Worm (Caenorhabditis elegans) whole organism, L1 larva: Measurements from ENCODE around the gene mks-5.

Experiments used
- F16B12.6 ChIP-seq: fragments of 150-350 bp; optimal IDR thresholded peaks from 2 replicates; lab custom pipeline; 2014; ENCODE audit warnings: missing biosample characterization, missing genetic modification characterization
- Y116A8C.19 ChIP-seq: sonication (generic microtip); optimal IDR thresholded peaks from 2 replicates; lab custom pipeline; 2016; ENCODE audit warnings: missing compliant biosample characterization, missing genetic modification characterization, borderline replicate concordance
- alr-1 ChIP-seq: fragments of 200-800 bp; sonication (Bioruptor generic); optimal IDR thresholded peaks from 2 replicates; lab custom pipeline; 2018; ENCODE audit warnings: borderline replicate concordance, mild to moderate bottlenecking, missing genetic modification characterization, missing compliant biosample characterization
- aly-2 ChIP-seq: fragments of 150-350 bp; optimal IDR thresholded peaks from 2 replicates; lab custom pipeline; 2014; ENCODE audit warnings: missing biosample characterization, missing genetic modification characterization
- ama-1 ChIP-seq: fragments of 150-350 bp; optimal IDR thresholded peaks from 2 replicates; lab custom pipeline; 2014
- blmp-1 ChIP-seq: fragments of 150-350 bp; optimal IDR thresholded peaks from 2 replicates; lab custom pipeline; 2014; ENCODE audit warnings: missing biosample characterization, missing genetic modification characterization
- ceh-82 ChIP-seq, 3 experiments: fragments of 150-350 bp in 1 of 3; sonication (generic microtip) in 2 of 3; optimal IDR thresholded peaks; 2 replicates each; lab custom pipeline; 2014 to 2017; ENCODE audit warnings: missing biosample characterization in 3 of 3, missing genetic modification characterization in 3 of 3
- ceh-90 ChIP-seq: sonication (generic microtip); optimal IDR thresholded peaks from 2 replicates; lab custom pipeline; 2016; ENCODE audit warnings: missing genetic modification characterization, missing compliant biosample characterization
- ces-1 ChIP-seq: fragments of 150-350 bp; optimal IDR thresholded peaks from 2 replicates; lab custom pipeline; 2014; ENCODE audit warnings: missing biosample characterization, missing genetic modification reagents, missing genetic modification characterization
- efl-1 ChIP-seq, 4 experiments: fragments of 150-350 bp; optimal IDR thresholded peaks in 3 of 4; peaks in 1 of 4; 1 replicate in 1 of 4; 2 replicates in 3 of 4; lab custom pipeline; 2014; ENCODE audit warnings: missing biosample characterization in 2 of 4, missing genetic modification characterization in 2 of 4, missing genetic modification reagents in 2 of 4
- efl-3 ChIP-seq: fragments of 200-800 bp; sonication (Bioruptor generic); optimal IDR thresholded peaks from 2 replicates; lab custom pipeline; 2018; ENCODE audit warnings: mild to moderate bottlenecking, missing genetic modification characterization, missing compliant biosample characterization
- elt-3 ChIP-seq, 6 experiments: fragments of 150-350 bp in 1 of 6; sonication (generic microtip); optimal IDR thresholded peaks; 2 replicates each; lab custom pipeline; 2017 to 2018; ENCODE audit warnings: missing biosample characterization in 6 of 6, missing genetic modification characterization in 6 of 6, inconsistent platforms in 1 of 6
- ets-5 ChIP-seq: fragments of 200-800 bp; sonication (Bioruptor generic); IDR thresholded peaks from 2 replicates; pipeline ENCODE4 v1.3.6; 2022; ENCODE audit warnings: missing genetic modification characterization, missing compliant biosample characterization
- fkh-10 ChIP-seq: sonication (generic microtip); optimal IDR thresholded peaks from 2 replicates; lab custom pipeline; 2017; ENCODE audit warnings: missing biosample characterization, missing genetic modification reagents, missing genetic modification characterization
- fkh-4 ChIP-seq: sonication (generic microtip); optimal IDR thresholded peaks from 2 replicates; lab custom pipeline; 2016; ENCODE audit warnings: missing compliant biosample characterization, missing genetic modification characterization, borderline replicate concordance
- fkh-8 ChIP-seq: sonication (generic microtip); optimal IDR thresholded peaks from 2 replicates; lab custom pipeline; 2016; ENCODE audit warnings: mild to moderate bottlenecking, missing genetic modification characterization, missing compliant biosample characterization
- hlh-17 ChIP-seq: fragments of 200-800 bp; sonication (Bioruptor generic); optimal IDR thresholded peaks from 2 replicates; lab custom pipeline; 2018; ENCODE audit warnings: missing genetic modification characterization, mild to moderate bottlenecking, missing compliant biosample characterization, moderate library complexity, borderline replicate concordance
- irx-1 ChIP-seq: sonication (generic microtip); optimal IDR thresholded peaks from 2 replicates; lab custom pipeline; 2016; ENCODE audit warnings: missing genetic modification characterization, missing compliant biosample characterization
- jun-1 ChIP-seq: fragments of 150-350 bp; optimal IDR thresholded peaks from 2 replicates; lab custom pipeline; 2014; ENCODE audit warnings: missing biosample characterization, missing genetic modification reagents, missing genetic modification characterization
- lin-14 ChIP-seq: fragments of 200-800 bp; sonication (Bioruptor generic); optimal IDR thresholded peaks from 2 replicates; lab custom pipeline; 2018; ENCODE audit warnings: mild to moderate bottlenecking, missing genetic modification characterization, moderate library complexity, missing compliant biosample characterization
- lin-15B ChIP-seq: fragments of 150-350 bp; sonication (generic microtip); optimal IDR thresholded peaks from 3 replicates; lab custom pipeline; 2014; ENCODE audit warnings: missing biosample characterization, missing genetic modification characterization
- lin-35 ChIP-seq, 2 experiments: fragments of 150-350 bp; optimal IDR thresholded peaks; 2 replicates each; lab custom pipeline; 2014; ENCODE audit warnings: missing biosample characterization in 2 of 2, missing genetic modification characterization in 2 of 2, missing genetic modification reagents in 2 of 2
- lin-39 ChIP-seq: fragments of 150-350 bp; optimal IDR thresholded peaks from 2 replicates; lab custom pipeline; 2014; ENCODE audit warnings: missing biosample characterization, missing genetic modification reagents, missing genetic modification characterization
- lir-3 ChIP-seq: sonication (generic microtip); optimal IDR thresholded peaks from 2 replicates; lab custom pipeline; 2016; ENCODE audit warnings: mild to moderate bottlenecking, missing genetic modification characterization, moderate library complexity, missing compliant biosample characterization; ENCODE audit not compliant: poor library complexity
- mab-9 ChIP-seq: fragments of 200-800 bp; sonication (Bioruptor generic); IDR thresholded peaks from 2 replicates; pipeline ENCODE4 v1.3.6; 2022; ENCODE audit warnings: missing genetic modification reagents, missing genetic modification characterization, missing compliant biosample characterization
- mdl-1 ChIP-seq, 2 experiments: fragments of 150-350 bp; optimal IDR thresholded peaks; 2 replicates each; lab custom pipeline; 2014 to 2017; ENCODE audit warnings: missing biosample characterization in 2 of 2, missing genetic modification characterization in 2 of 2, inconsistent platforms in 1 of 2
- mef-2 ChIP-seq: fragments of 150-350 bp; optimal IDR thresholded peaks from 2 replicates; lab custom pipeline; 2014; ENCODE audit warnings: missing biosample characterization, missing genetic modification characterization
- mep-1 ChIP-seq: fragments of 150-350 bp; optimal IDR thresholded peaks from 2 replicates; lab custom pipeline; 2014; ENCODE audit warnings: missing biosample characterization, missing genetic modification characterization
- nhr-11 ChIP-seq: fragments of 150-350 bp; optimal IDR thresholded peaks from 2 replicates; lab custom pipeline; 2014; ENCODE audit warnings: missing biosample characterization, missing genetic modification characterization
- nhr-20 ChIP-seq: sonication (generic microtip); optimal IDR thresholded peaks from 2 replicates; lab custom pipeline; 2016; ENCODE audit warnings: mild to moderate bottlenecking, missing genetic modification characterization, missing compliant biosample characterization
- nhr-237 ChIP-seq: fragments of 150-350 bp; optimal IDR thresholded peaks from 2 replicates; lab custom pipeline; 2014; ENCODE audit warnings: missing biosample characterization, missing genetic modification characterization
- nhr-47 ChIP-seq: sonication (generic microtip); optimal IDR thresholded peaks from 2 replicates; lab custom pipeline; 2016; ENCODE audit warnings: mild to moderate bottlenecking, missing genetic modification characterization, moderate library complexity, missing compliant biosample characterization
- nhr-71 ChIP-seq: sonication (generic microtip); optimal IDR thresholded peaks from 2 replicates; lab custom pipeline; 2016; ENCODE audit warnings: mild to moderate bottlenecking, missing genetic modification characterization, moderate library complexity, missing compliant biosample characterization
- nhr-84 ChIP-seq: sonication (generic microtip); optimal IDR thresholded peaks from 2 replicates; lab custom pipeline; 2017; ENCODE audit warnings: missing biosample characterization, missing genetic modification characterization
- rnt-1 ChIP-seq: sonication (generic microtip); optimal IDR thresholded peaks from 2 replicates; lab custom pipeline; 2016; ENCODE audit warnings: mild to moderate bottlenecking, missing genetic modification characterization, moderate library complexity, missing compliant biosample characterization
- snpc-4 ChIP-seq: fragments of 150-350 bp; optimal IDR thresholded peaks from 2 replicates; lab custom pipeline; 2014; ENCODE audit warnings: missing biosample characterization, missing genetic modification characterization
- swsn-7 ChIP-seq: sonication (generic microtip); optimal IDR thresholded peaks from 2 replicates; lab custom pipeline; 2016; ENCODE audit warnings: missing genetic modification characterization, missing compliant biosample characterization
- tlp-1 ChIP-seq: fragments of 150-350 bp; optimal IDR thresholded peaks from 2 replicates; lab custom pipeline; 2014; ENCODE audit warnings: missing biosample characterization, missing genetic modification characterization
- xbp-1 ChIP-seq: sonication (generic microtip); optimal IDR thresholded peaks from 2 replicates; lab custom pipeline; 2016; ENCODE audit warnings: missing genetic modification characterization, missing compliant biosample characterization
- zag-1 ChIP-seq: fragments of 150-350 bp; optimal IDR thresholded peaks from 2 replicates; lab custom pipeline; 2014; ENCODE audit warnings: missing biosample characterization, missing genetic modification characterization
- zip-4 ChIP-seq: fragments of 200-800 bp; sonication (Bioruptor generic); optimal IDR thresholded peaks from 2 replicates; lab custom pipeline; 2018; ENCODE audit warnings: mild to moderate bottlenecking, missing genetic modification characterization, moderate library complexity, missing compliant biosample characterization

mks-5 gene

DNA sequence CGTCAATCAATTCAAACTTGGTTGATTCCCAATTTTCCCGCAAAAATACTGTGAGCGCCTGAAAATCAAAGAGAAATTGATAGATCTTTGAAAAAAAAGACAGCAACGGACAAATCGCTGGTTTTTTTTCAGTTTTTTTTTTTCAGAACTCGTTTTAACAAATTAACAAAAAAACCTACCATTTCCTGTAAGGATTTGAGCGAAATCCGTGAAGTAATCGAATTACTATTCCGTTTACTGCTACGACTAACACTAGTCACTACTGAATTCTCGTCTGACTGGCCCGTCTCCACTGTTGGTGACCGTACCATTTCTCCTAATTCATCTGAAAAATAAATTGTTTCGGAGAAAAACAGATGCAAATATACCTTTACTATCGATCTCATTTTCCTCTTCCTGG is 39.4 kb downstream of the mks-5 start:
- TF ChIP-seq fkh-8 (no peak), lin-14 (GFP tag; lab: Kevin White, UChicago) (no peak), lin-15B (tag; lab: Kevin White, UChicago) (no peak), zip-4 (GFP tag; lab: Kevin White, UChicago) (no peak), nhr-71 (no peak), mep-1 (tag; lab: Kevin White, UChicago) (no peak), irx-1 (tag; lab: Kevin White, UChicago) (no peak)

- peak; percentile 40 for TF ChIP-seq lin-14 (GFP tag; lab: Kevin White, UChicago)
- TF ChIP-seq fkh-10 (GFP tag; lab: Kevin White, UChicago): peak; percentile 11
- TF ChIP-seq mef-2 (tag; lab: Kevin White, UChicago): no peak
Observed at ce11 chrII:10760801-10761200, 40.8 kb downstream of the mks-5 start.

DNA sequence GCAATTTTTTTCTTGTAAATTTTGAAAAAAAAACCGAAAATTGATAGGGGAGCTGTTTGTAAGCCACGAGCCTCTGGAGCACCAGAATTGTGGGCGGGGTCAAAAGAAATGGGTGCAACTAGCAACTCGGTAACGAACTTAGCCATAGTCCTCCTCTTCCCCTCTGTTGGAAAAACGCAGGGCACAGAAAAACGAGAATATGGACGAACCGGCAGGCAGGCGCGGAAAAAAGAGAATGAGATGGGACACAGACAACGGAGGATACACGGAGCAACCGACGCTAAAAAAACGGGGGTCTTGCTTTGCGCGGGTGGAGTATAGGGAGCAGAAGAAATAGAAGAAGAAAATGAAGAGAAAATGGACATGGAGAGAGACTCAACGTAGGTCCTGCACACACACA is 41.6 kb downstream of the mks-5 start:
- no peak for TF ChIP-seq mab-9 (GFP tag; lab: Robert Waterston, UW)
- peak; percentile 75 for TF ChIP-seq lin-14 (GFP tag; lab: Kevin White, UChicago)
- peak in 1 of 3 experiments; percentile 30 for TF ChIP-seq ceh-82 (tag; optimal IDR thresholded peaks at IDR 0.05; lab: Kevin White, UChicago)
- no peak for TF ChIP-seq efl-3
- no peak for TF ChIP-seq efl-1 (optimal IDR thresholded peaks at IDR 0.05; lab: Kevin White, UChicago)
- peak in 1 of 2 experiments; percentile 49 for TF ChIP-seq efl-1 (GFP tag; optimal IDR thresholded peaks at IDR 0.05 in 1 of 2; lab: Kevin White, UChicago)
- TF ChIP-seq fkh-10 (GFP tag; lab: Kevin White, UChicago): peak; percentile 75
- no peak for TF ChIP-seq snpc-4

DNA sequence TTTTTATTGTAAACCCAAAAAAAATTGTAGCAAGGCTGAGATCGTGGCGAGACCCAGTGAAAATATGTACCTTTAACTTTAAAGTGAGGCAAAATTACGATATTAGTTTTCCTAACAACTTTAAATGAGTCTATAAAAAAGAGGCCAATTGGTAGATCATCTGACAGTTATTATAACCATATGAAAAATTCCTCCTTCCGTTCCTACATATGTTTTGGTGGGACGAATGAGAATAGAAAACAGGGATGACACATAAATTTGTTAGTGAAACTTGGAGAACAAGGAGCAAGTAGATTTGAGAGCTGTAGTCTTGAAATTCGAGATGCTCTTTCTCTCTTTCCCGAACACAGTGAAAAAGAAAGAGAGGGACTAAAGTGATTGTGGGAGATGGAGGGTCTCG is 45.2 kb downstream of the mks-5 start:
- no peak for TF ChIP-seq lin-35 (GFP tag; optimal IDR thresholded peaks at IDR 0.05; lab: Kevin White, UChicago)
- TF ChIP-seq xbp-1 (tag; lab: Kevin White, UChicago): no peak
- no peak for TF ChIP-seq swsn-7 (tag; lab: Kevin White, UChicago)
- no peak for TF ChIP-seq tlp-1 (tag; lab: Kevin White, UChicago)
- TF ChIP-seq nhr-47 (tag; lab: Kevin White, UChicago): no peak
- no peak for TF ChIP-seq ama-1 (lab: Kevin White, UChicago)
- no peak for TF ChIP-seq mdl-1 (tag; optimal IDR thresholded peaks at IDR 0.05; lab: Kevin White, UChicago)
- no peak for TF ChIP-seq mep-1 (tag; lab: Kevin White, UChicago)
- no peak for TF ChIP-seq nhr-20
- TF ChIP-seq fkh-4: no peak
- no peak for TF ChIP-seq mef-2 (tag; lab: Kevin White, UChicago)
- TF ChIP-seq zag-1 (tag; lab: Kevin White, UChicago): no peak
- no peak for TF ChIP-seq hlh-17 (GFP tag; lab: Kevin White, UChicago)
- TF ChIP-seq ces-1: no peak
- no peak for TF ChIP-seq ceh-82 (tag; optimal IDR thresholded peaks at IDR 0.05; lab: Kevin White, UChicago)
- no peak for TF ChIP-seq irx-1 (tag; lab: Kevin White, UChicago)
- TF ChIP-seq lir-3 (tag; lab: Kevin White, UChicago): no peak
- no peak for TF ChIP-seq nhr-84 (tag; lab: Kevin White, UChicago)
- no peak for TF ChIP-seq ceh-90

DNA sequence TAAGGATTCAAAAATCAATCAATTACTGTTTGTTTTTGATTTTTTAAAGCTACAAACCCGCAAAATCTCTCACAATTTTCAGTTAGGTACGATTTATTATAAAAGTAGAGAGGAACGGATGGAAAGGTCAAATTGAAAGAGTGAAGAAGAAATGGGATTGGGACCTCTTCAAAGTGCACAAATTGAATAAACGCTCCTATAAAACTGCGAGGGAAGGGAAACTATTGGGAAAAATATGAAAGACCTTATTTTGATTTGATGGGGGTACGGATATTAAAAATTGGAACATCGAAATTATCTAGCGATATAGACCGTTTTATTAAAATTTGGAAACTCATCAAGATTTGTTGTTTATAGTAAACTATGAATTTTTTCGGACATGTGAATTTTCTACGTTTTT is 46.7 kb downstream of the mks-5 start:
- TF ChIP-seq ets-5 (GFP tag; lab: Robert Waterston, UW): no peak
- TF ChIP-seq rnt-1: no peak

ce11 chrII:10767977-10768376 is 47.9 kb downstream of the mks-5 start:
- TF ChIP-seq lin-39 (tag; lab: Kevin White, UChicago): no peak
- TF ChIP-seq efl-1 (optimal IDR thresholded peaks at IDR 0.05; lab: Kevin White, UChicago): no peak
- TF ChIP-seq efl-1 (GFP tag; optimal IDR thresholded peaks at IDR 0.05 in 1 of 2; lab: Kevin White, UChicago): no peak
- TF ChIP-seq blmp-1 (tag; lab: Kevin White, UChicago): no peak
- TF ChIP-seq xbp-1 (tag; lab: Kevin White, UChicago): no peak
- TF ChIP-seq nhr-237: no peak
- TF ChIP-seq nhr-11 (tag; lab: Kevin White, UChicago): no peak
- TF ChIP-seq aly-2 (tag; lab: Kevin White, UChicago): no peak
- no peak for TF ChIP-seq alr-1 (tag; lab: Kevin White, UChicago)
- TF ChIP-seq efl-3: no peak
- TF ChIP-seq mep-1 (tag; lab: Kevin White, UChicago): no peak
- no peak for TF ChIP-seq F16B12.6 (tag; lab: Kevin White, UChicago)
- TF ChIP-seq ceh-90: no peak
- no peak for TF ChIP-seq Y116A8C.19 (tag; lab: Kevin White, UChicago)
- no peak for TF ChIP-seq elt-3 (tag; optimal IDR thresholded peaks at IDR 0.05; lab: Kevin White, UChicago)
- TF ChIP-seq jun-1 (tag; lab: Kevin White, UChicago): no peak
- TF ChIP-seq nhr-20: no peak
